Worm (Caenorhabditis elegans) whole organism, L1 larva: Measurements from ENCODE around the gene F14D7.9.
A peak's percentile ranks its signal among the peaks of the same experiment; 100 is the strongest.
"Not testable (repeated sequence)": the region's sequence is repeated elsewhere in the genome, so short reads cannot be mapped to it uniquely, and the experiment has no call there.

Experiments
- Y116A8C.19 ChIP-seq: sonication (generic microtip); optimal IDR thresholded peaks from 2 replicates; lab custom pipeline; 2016; ENCODE audit warnings: missing compliant biosample characterization, missing genetic modification characterization, borderline replicate concordance
- aha-1 ChIP-seq: fragments of 150-350 bp; optimal IDR thresholded peaks from 2 replicates; lab custom pipeline; 2014; ENCODE audit warnings: missing biosample characterization, missing genetic modification characterization
- alr-1 ChIP-seq: fragments of 200-800 bp; sonication (Bioruptor generic); optimal IDR thresholded peaks from 2 replicates; lab custom pipeline; 2018; ENCODE audit warnings: borderline replicate concordance, mild to moderate bottlenecking, missing genetic modification characterization, missing compliant biosample characterization
- dpl-1 ChIP-seq, 3 experiments: fragments of 150-350 bp in 2 of 3; sonication (generic microtip) in 1 of 3; optimal IDR thresholded peaks; 2 replicates each; lab custom pipeline; 2014 to 2017; ENCODE audit warnings: missing biosample characterization in 3 of 3, missing genetic modification characterization in 3 of 3, missing genetic modification reagents in 3 of 3
- dsc-1 ChIP-seq: sonication (generic microtip); optimal IDR thresholded peaks from 2 replicates; lab custom pipeline; 2016; ENCODE audit warnings: mild to moderate bottlenecking, missing genetic modification characterization, missing compliant biosample characterization
- efl-1 ChIP-seq, 4 experiments: fragments of 150-350 bp; optimal IDR thresholded peaks in 3 of 4; peaks in 1 of 4; 1 replicate in 1 of 4; 2 replicates in 3 of 4; lab custom pipeline; 2014; ENCODE audit warnings: missing biosample characterization in 2 of 4, missing genetic modification characterization in 2 of 4, missing genetic modification reagents in 2 of 4
- egl-27 ChIP-seq, 2 experiments: fragments of 150-350 bp in 1 of 2; sonication (generic microtip); optimal IDR thresholded peaks; 3 replicates each; lab custom pipeline; 2017 to 2018; ENCODE audit warnings: missing biosample characterization in 2 of 2, missing genetic modification characterization in 2 of 2, missing genetic modification reagents in 2 of 2
- elt-2 ChIP-seq: sonication (generic microtip); optimal IDR thresholded peaks from 2 replicates; lab custom pipeline; 2016; ENCODE audit warnings: missing genetic modification characterization, mild to moderate bottlenecking, inconsistent platforms, missing compliant biosample characterization, missing genetic modification reagents
- fkh-10 ChIP-seq: sonication (generic microtip); optimal IDR thresholded peaks from 2 replicates; lab custom pipeline; 2017; ENCODE audit warnings: missing biosample characterization, missing genetic modification reagents, missing genetic modification characterization
- jun-1 ChIP-seq: fragments of 150-350 bp; optimal IDR thresholded peaks from 2 replicates; lab custom pipeline; 2014; ENCODE audit warnings: missing biosample characterization, missing genetic modification reagents, missing genetic modification characterization
- lin-35 ChIP-seq, 2 experiments: fragments of 150-350 bp; optimal IDR thresholded peaks; 2 replicates each; lab custom pipeline; 2014; ENCODE audit warnings: missing biosample characterization in 2 of 2, missing genetic modification characterization in 2 of 2, missing genetic modification reagents in 2 of 2
- lin-39 ChIP-seq: fragments of 150-350 bp; optimal IDR thresholded peaks from 2 replicates; lab custom pipeline; 2014; ENCODE audit warnings: missing biosample characterization, missing genetic modification reagents, missing genetic modification characterization
- lir-3 ChIP-seq: sonication (generic microtip); optimal IDR thresholded peaks from 2 replicates; lab custom pipeline; 2016; ENCODE audit warnings: mild to moderate bottlenecking, missing genetic modification characterization, moderate library complexity, missing compliant biosample characterization; ENCODE audit not compliant: poor library complexity
- mef-2 ChIP-seq: fragments of 150-350 bp; optimal IDR thresholded peaks from 2 replicates; lab custom pipeline; 2014; ENCODE audit warnings: missing biosample characterization, missing genetic modification characterization
- mep-1 ChIP-seq: fragments of 150-350 bp; optimal IDR thresholded peaks from 2 replicates; lab custom pipeline; 2014; ENCODE audit warnings: missing biosample characterization, missing genetic modification characterization
- nhr-19 ChIP-seq: fragments of 200-800 bp; sonication (Bioruptor generic); conservative IDR thresholded peaks from 2 replicates; pipeline ENCODE4 v1.3.6; 2022; ENCODE audit warnings: missing genetic modification characterization, missing compliant biosample characterization
- nhr-20 ChIP-seq: sonication (generic microtip); optimal IDR thresholded peaks from 2 replicates; lab custom pipeline; 2016; ENCODE audit warnings: mild to moderate bottlenecking, missing genetic modification characterization, missing compliant biosample characterization
- nhr-71 ChIP-seq: sonication (generic microtip); optimal IDR thresholded peaks from 2 replicates; lab custom pipeline; 2016; ENCODE audit warnings: mild to moderate bottlenecking, missing genetic modification characterization, moderate library complexity, missing compliant biosample characterization
- nhr-84 ChIP-seq: sonication (generic microtip); optimal IDR thresholded peaks from 2 replicates; lab custom pipeline; 2017; ENCODE audit warnings: missing biosample characterization, missing genetic modification characterization
- pag-3 ChIP-seq: sonication (generic microtip); optimal IDR thresholded peaks from 2 replicates; lab custom pipeline; 2017; ENCODE audit warnings: missing genetic modification characterization, mild to moderate bottlenecking, missing compliant biosample characterization, antibody characterized with exemption, borderline replicate concordance; ENCODE audit not compliant: insufficient read depth
- pqm-1 ChIP-seq: sonication (generic microtip); optimal IDR thresholded peaks from 3 replicates; lab custom pipeline; 2017; ENCODE audit warnings: missing biosample characterization, missing genetic modification characterization
- skn-1 ChIP-seq: fragments of 150-350 bp; optimal IDR thresholded peaks from 2 replicates; lab custom pipeline; 2014; ENCODE audit warnings: missing biosample characterization, missing genetic modification characterization
- snu-23 ChIP-seq: sonication (generic microtip); optimal IDR thresholded peaks from 2 replicates; lab custom pipeline; 2016; ENCODE audit warnings: missing genetic modification characterization, missing compliant biosample characterization
- tbx-2 ChIP-seq: sonication (generic microtip); optimal IDR thresholded peaks from 2 replicates; lab custom pipeline; 2016; ENCODE audit warnings: missing genetic modification characterization, missing compliant biosample characterization
- unc-62 ChIP-seq: fragments of 150-350 bp; optimal IDR thresholded peaks from 2 replicates; lab custom pipeline; 2014; ENCODE audit warnings: missing biosample characterization, missing genetic modification reagents, missing genetic modification characterization
- unc-86 ChIP-seq: sonication (generic microtip); optimal IDR thresholded peaks from 2 replicates; lab custom pipeline; 2016; ENCODE audit warnings: missing genetic modification characterization, missing compliant biosample characterization
- vab-15 ChIP-seq: sonication (generic microtip); optimal IDR thresholded peaks from 2 replicates; lab custom pipeline; 2017; ENCODE audit warnings: missing genotype, mild to moderate bottlenecking, missing genetic modification characterization, missing compliant biosample characterization
- ztf-11 ChIP-seq, 2 experiments: sonication (generic microtip); optimal IDR thresholded peaks; 2 replicates each; lab custom pipeline; 2016 to 2017; ENCODE audit warnings: missing genetic modification characterization in 2 of 2, missing biosample characterization in 1 of 2, missing compliant biosample characterization in 1 of 2
- ztf-4 ChIP-seq: fragments of 150-350 bp; optimal IDR thresholded peaks from 2 replicates; lab custom pipeline; 2014; ENCODE audit warnings: missing biosample characterization, missing genetic modification characterization

Gene F14D7.9

DNA sequence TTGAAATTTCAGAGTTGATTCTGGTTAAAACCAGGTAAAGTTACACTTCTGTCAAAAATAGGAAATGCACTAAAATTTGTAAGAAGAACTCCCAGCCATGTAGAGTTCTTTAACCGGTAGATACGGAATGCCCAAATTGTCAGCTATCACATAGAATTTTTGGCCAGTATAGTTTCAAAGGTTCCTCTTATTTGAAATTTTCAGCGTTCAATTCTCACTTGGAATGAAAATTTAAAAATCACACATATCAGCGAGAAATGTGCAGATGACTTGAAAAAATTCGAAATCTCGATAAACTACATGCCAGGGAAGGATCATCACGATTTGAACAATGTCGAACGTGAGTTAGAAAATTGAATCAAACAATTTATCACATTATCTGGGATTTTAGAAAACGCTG, 2.0 kb downstream of the F14D7.9 start, which contains the start of gene F14D7.3:
Gene F14D7.3, plus strand, starts transcription at position 301 of the 400 bp plus-strand sequence.
- TF ChIP-seq pag-3 (tag; lab: Kevin White, UChicago) (no peak), lir-3 (tag; lab: Kevin White, UChicago) (no peak), tbx-2 (tag; lab: Kevin White, UChicago) (no peak), nhr-20 (no peak), mep-1 (tag; lab: Kevin White, UChicago) (no peak), aha-1 (tag; lab: Kevin White, UChicago) (no peak), vab-15 (no peak), unc-62 (no peak), dsc-1 (tag; lab: Kevin White, UChicago) (no peak), jun-1 (tag; lab: Kevin White, UChicago) (no peak), skn-1 (tag; lab: Kevin White, UChicago) (no peak), unc-86 (tag; lab: Kevin White, UChicago) (no peak), lin-39 (no peak), pqm-1 (tag; lab: Kevin White, UChicago) (no peak), fkh-10 (GFP tag; lab: Kevin White, UChicago) (no peak), snu-23 (GFP tag; lab: Kevin White, UChicago) (no peak)

DNA sequence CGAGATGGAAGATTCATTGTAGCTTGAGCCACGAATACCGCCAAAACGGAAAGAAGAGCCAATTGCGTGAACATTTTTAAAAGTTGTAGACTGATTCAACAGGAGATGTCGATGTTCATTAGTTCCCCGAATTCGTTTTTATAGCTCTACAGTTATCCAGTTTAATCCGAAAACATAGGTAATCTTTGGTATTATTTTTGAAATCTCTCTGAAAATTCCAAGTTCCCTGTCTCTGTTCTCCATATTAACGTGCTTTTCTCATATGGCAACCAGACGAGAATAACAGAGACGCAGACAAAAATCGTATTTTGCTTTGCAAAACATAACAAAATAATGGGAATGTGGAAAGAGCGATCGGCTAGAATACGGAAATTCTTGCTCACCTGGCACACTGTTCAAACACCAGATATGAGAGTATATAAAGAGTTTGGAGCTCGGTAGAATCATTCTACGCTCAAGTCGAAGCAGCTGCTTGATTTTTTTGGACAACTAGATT, 5.1 kb downstream of the F14D7.9 start, which contains the start of the genes spig-3 and F14D7.12:
Gene spig-3, minus strand, starts transcription at position 101 of the 496 bp plus-strand sequence.
Gene F14D7.12, plus strand, starts transcription at position 446 of the 496 bp plus-strand sequence.
- TF ChIP-seq lin-35 (GFP tag; optimal IDR thresholded peaks at IDR 0.05; lab: Kevin White, UChicago) (no peak), egl-27 (tag; optimal IDR thresholded peaks at IDR 0.05; lab: Kevin White, UChicago) (no peak), snu-23 (GFP tag; lab: Kevin White, UChicago) (no peak), efl-1 (optimal IDR thresholded peaks at IDR 0.05; lab: Kevin White, UChicago) (no peak), efl-1 (GFP tag; optimal IDR thresholded peaks at IDR 0.05 in 1 of 2; lab: Kevin White, UChicago) (peak in 1 of 2 experiments; percentile 49)

DNA sequence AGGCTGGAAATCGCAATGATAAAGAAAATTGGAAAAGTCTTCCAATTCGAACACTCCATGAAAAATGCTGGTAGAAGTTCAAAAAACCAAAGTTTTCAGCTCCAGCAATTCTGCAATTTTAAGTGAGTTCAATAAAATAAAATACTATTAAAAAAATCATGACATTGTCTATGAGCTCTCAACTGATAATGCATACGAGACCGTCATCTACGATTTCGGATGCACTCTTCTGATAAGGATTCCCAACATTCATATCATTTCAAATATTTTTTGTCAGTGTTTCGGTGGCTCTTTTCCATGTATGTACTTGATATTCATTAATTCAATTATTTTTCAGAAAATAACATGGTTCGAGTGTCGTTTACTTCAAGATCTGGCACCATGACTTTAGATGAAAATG, 6.6 kb downstream of the F14D7.9 start, which contains the start of gene F14D7.6:
Gene F14D7.6, plus strand, starts transcription at position 338 of the 400 bp plus-strand sequence.
- TF ChIP-seq elt-2 (tag; lab: Kevin White, UChicago) (peak; percentile 4), ztf-4 (no peak), ztf-11 (tag; optimal IDR thresholded peaks at IDR 0.05; lab: Kevin White, UChicago) (no peak), dpl-1 (GFP tag; optimal IDR thresholded peaks at IDR 0.05; lab: Kevin White, UChicago) (no peak)

DNA sequence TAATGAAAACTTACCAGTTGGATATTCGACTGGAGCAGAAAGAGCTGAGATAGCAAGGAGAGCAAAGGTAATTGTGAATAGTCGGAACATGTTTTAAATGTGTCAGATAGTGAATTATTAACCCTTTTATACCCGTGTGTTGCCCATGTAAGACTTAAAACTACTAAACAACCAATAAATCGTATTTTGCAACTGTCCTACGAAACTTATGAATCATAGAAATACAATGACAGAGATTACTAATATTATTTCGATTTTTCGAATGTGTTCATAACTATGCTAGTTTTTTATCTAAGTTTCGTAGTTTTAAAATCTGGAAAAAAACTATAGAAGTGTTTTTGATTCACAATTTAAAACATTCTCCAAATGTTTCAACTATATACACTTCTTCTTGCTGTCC, 12.3 kb downstream of the F14D7.9 start, which contains the start of gene spig-4:
Gene spig-4, minus strand, starts transcription at position 101 of the 400 bp plus-strand sequence.
- TF ChIP-seq mef-2 (tag; lab: Kevin White, UChicago); Y116A8C.19; nhr-71 (tag; lab: Kevin White, UChicago): not testable (repeated sequence)

DNA sequence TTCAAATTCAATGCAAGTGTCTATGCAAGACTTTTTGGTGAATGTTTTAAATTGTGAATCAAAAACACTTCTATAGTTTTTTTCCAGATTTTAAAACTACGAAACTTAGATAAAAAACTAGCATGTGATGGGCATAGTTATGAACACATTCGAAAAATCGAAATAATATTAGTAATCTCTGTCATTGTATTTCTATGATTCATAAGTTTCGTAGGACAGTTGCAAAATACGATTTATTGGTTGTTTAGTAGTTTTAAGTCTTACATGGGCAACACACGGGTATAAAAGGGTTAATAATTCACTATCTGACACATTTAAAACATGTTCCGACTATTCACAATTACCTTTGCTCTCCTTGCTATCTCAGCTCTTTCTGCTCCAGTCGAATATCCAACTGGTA, 13.7 kb downstream of the F14D7.9 start, which contains the start of gene spig-5:
Gene spig-5, plus strand, starts transcription at position 301 of the 400 bp plus-strand sequence.
- not testable (repeated sequence) for TF ChIP-seq elt-2, nhr-84, lir-3 (tag; lab: Kevin White, UChicago)

DNA sequence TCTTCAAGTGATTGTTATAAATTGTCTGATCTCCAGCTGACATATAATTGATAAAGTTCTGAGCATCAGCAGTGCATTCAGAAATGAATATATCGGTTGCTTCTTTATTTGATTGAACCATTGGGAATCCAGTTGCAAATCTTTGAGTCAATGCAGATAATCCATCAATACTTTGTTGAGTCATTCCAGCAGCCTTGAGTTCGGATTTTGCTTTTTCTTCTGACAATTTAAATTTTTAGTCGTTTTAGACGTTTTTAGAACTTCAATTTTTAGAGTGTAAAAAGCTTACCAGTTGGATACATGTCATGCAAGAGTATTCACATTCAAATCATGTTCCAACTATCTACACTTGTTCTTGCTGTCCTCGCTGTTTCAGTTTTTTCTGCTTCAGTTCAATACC, 15.1 kb downstream of the F14D7.9 start, which contains the start of gene F14D7.14:
Gene F14D7.14, plus strand, starts transcription at position 301 of the 400 bp plus-strand sequence.
- TF ChIP-seq lir-3 (tag; lab: Kevin White, UChicago); nhr-19 (GFP tag; lab: Robert Waterston, UW); alr-1 (tag; lab: Kevin White, UChicago): not testable (repeated sequence)
